Fruit fly (Drosophila melanogaster) whole organism, embryonic: ENCODE data around the gene Alp10.

Experiments
- CG11456 ChIP-seq: fragments of 200-800 bp; sonication (Bioruptor generic); IDR thresholded peaks from 3 replicates; pipeline ENCODE4 v1.3.6; 2022; ENCODE audit warnings: missing biosample characterization, missing genetic modification characterization
- CG11504 ChIP-seq: fragments of 200-800 bp; sonication (Bioruptor generic); optimal IDR thresholded peaks from 3 replicates; lab custom pipeline; 2019; ENCODE audit warnings: missing biosample characterization, mild to moderate bottlenecking, missing genetic modification characterization, moderate library complexity
- CG11560 ChIP-seq: fragments of 200-800 bp; sonication (Bioruptor generic); IDR thresholded peaks from 3 replicates; pipeline ENCODE4 v1.3.6; 2022; ENCODE audit warnings: missing biosample characterization, missing genetic modification characterization
- CG13775 ChIP-seq: fragments of 200-800 bp; sonication (Bioruptor generic); optimal IDR thresholded peaks from 3 replicates; lab custom pipeline; 2017; ENCODE audit warnings: missing biosample characterization, mild to moderate bottlenecking, missing genetic modification characterization
- CG15479 ChIP-seq: fragments of 200-800 bp; sonication (Bioruptor generic); optimal IDR thresholded peaks from 3 replicates; lab custom pipeline; 2019; ENCODE audit warnings: missing biosample characterization, mild to moderate bottlenecking, missing genetic modification characterization, moderate library complexity
- CG16815 ChIP-seq: fragments of 200-800 bp; sonication (Bioruptor generic); optimal IDR thresholded peaks from 3 replicates; lab custom pipeline; 2017; ENCODE audit warnings: missing biosample characterization, mild to moderate bottlenecking, missing genetic modification characterization
- CG17359 ChIP-seq: fragments of 200-800 bp; sonication (Bioruptor generic); optimal IDR thresholded peaks from 3 replicates; lab custom pipeline; 2018; ENCODE audit warnings: missing biosample characterization, mild to moderate bottlenecking, missing genetic modification characterization, moderate library complexity
- CG2116 ChIP-seq: fragments of 200-800 bp; sonication (Bioruptor generic); optimal IDR thresholded peaks from 3 replicates; lab custom pipeline; 2018; ENCODE audit warnings: missing biosample characterization, mild to moderate bottlenecking, missing genetic modification characterization
- CG2678 ChIP-seq: fragments of 200-800 bp; sonication (Bioruptor generic); optimal IDR thresholded peaks from 3 replicates; lab custom pipeline; 2019; ENCODE audit warnings: missing biosample characterization, mild to moderate bottlenecking, missing genetic modification characterization, moderate library complexity
- CG2889 ChIP-seq: fragments of 200-800 bp; sonication (Bioruptor generic); IDR thresholded peaks from 3 replicates; pipeline ENCODE4 v1.3.6; 2022; ENCODE audit warnings: missing biosample characterization, missing genetic modification characterization
- CG30403 ChIP-seq: fragments of 200-800 bp; sonication (Bioruptor generic); optimal IDR thresholded peaks from 3 replicates; lab custom pipeline; 2016; ENCODE audit warnings: missing biosample characterization, missing genetic modification characterization
- CG3065 ChIP-seq: fragments of 200-800 bp; sonication (Bioruptor generic); optimal IDR thresholded peaks from 2 replicates; lab custom pipeline; 2016; ENCODE audit warnings: missing biosample characterization, missing genetic modification characterization
- CG32532 ChIP-seq: fragments of 200-800 bp; sonication (Bioruptor generic); IDR thresholded peaks from 2 replicates; pipeline ENCODE4 v1.3.6; 2022; ENCODE audit warnings: missing biosample characterization, missing genetic modification characterization
- CG4820 ChIP-seq: fragments of 200-800 bp; sonication (Bioruptor generic); optimal IDR thresholded peaks from 3 replicates; lab custom pipeline; 2016; ENCODE audit warnings: missing biosample characterization, missing genetic modification characterization
- CG5180 ChIP-seq: fragments of 200-800 bp; sonication (Bioruptor generic); optimal IDR thresholded peaks from 3 replicates; lab custom pipeline; 2017; ENCODE audit warnings: missing biosample characterization, missing genetic modification characterization, mild to moderate bottlenecking, moderate library complexity, missing genetic modification reagents
- CG7987 ChIP-seq: fragments of 200-800 bp; sonication (Bioruptor generic); optimal IDR thresholded peaks from 2 replicates; lab custom pipeline; 2018; ENCODE audit warnings: missing biosample characterization, mild to moderate bottlenecking, missing genetic modification characterization, moderate library complexity
- CG8089 ChIP-seq: fragments of 200-800 bp; sonication (Bioruptor generic); optimal IDR thresholded peaks from 3 replicates; lab custom pipeline; 2016; ENCODE audit warnings: missing biosample characterization, missing genetic modification characterization
- CG8290 ChIP-seq, 3 experiments: fragments of 200-800 bp; sonication (Bioruptor generic); optimal IDR thresholded peaks; 2 replicates each; lab custom pipeline; 2016 to 2019; ENCODE audit warnings: missing biosample characterization in 3 of 3, missing genetic modification characterization in 3 of 3, mild to moderate bottlenecking in 2 of 3, moderate library complexity in 1 of 3
- CG8944 ChIP-seq: fragments of 200-800 bp; sonication (Bioruptor generic); optimal IDR thresholded peaks from 3 replicates; lab custom pipeline; 2016; ENCODE audit warnings: missing biosample characterization, missing genetic modification characterization
- D19B ChIP-seq: fragments of 200-800 bp; sonication (Bioruptor generic); optimal IDR thresholded peaks from 2 replicates; lab custom pipeline; 2017; ENCODE audit warnings: missing biosample characterization, mild to moderate bottlenecking, missing genetic modification characterization
- Deaf1 ChIP-seq: fragments of 200-800 bp; optimal IDR thresholded peaks from 3 replicates; lab custom pipeline; 2019; ENCODE audit warnings: missing biosample characterization, mild to moderate bottlenecking, missing genetic modification characterization, moderate library complexity
- Dek ChIP-seq: fragments of 200-800 bp; sonication (Bioruptor generic); optimal IDR thresholded peaks from 3 replicates; lab custom pipeline; 2019; ENCODE audit warnings: missing biosample characterization, mild to moderate bottlenecking, missing genetic modification characterization, moderate library complexity
- Doc2 ChIP-seq: fragments of 200-800 bp; sonication (Bioruptor generic); IDR thresholded peaks from 2 replicates; pipeline ENCODE4 v1.3.6; 2022; ENCODE audit warnings: missing biosample characterization, missing genetic modification characterization
- Fer1 ChIP-seq: fragments of 200-800 bp; sonication (Bioruptor generic); optimal IDR thresholded peaks from 2 replicates; lab custom pipeline; 2017; ENCODE audit warnings: missing biosample characterization, mild to moderate bottlenecking, missing genetic modification characterization
- Fer3 ChIP-seq: fragments of 200-800 bp; sonication (Bioruptor generic); optimal IDR thresholded peaks from 2 replicates; lab custom pipeline; 2018; ENCODE audit warnings: missing biosample characterization, mild to moderate bottlenecking, missing genetic modification characterization, moderate library complexity
- HLH54F ChIP-seq: fragments of 200-800 bp; sonication (Bioruptor generic); optimal IDR thresholded peaks from 3 replicates; lab custom pipeline; 2016; ENCODE audit warnings: missing biosample characterization, missing genetic modification characterization
- Hey ChIP-seq: fragments of 200-800 bp; sonication (Bioruptor generic); optimal IDR thresholded peaks from 3 replicates; lab custom pipeline; 2018; ENCODE audit warnings: missing biosample characterization, mild to moderate bottlenecking, missing genetic modification characterization
- Hr3 ChIP-seq: fragments of 200-800 bp; sonication (Bioruptor generic); optimal IDR thresholded peaks from 3 replicates; lab custom pipeline; 2016; ENCODE audit warnings: missing biosample characterization, missing genetic modification characterization
- Med ChIP-seq: fragments of 200-800 bp; sonication (Bioruptor generic); peaks from one replicate; lab custom pipeline; 2016; ENCODE audit warnings: missing biosample characterization, missing genetic modification characterization, mild to moderate bottlenecking, inconsistent platforms, moderate library complexity
- Nf-YC ChIP-seq: fragments of 200-800 bp; optimal IDR thresholded peaks from 3 replicates; lab custom pipeline; 2019; ENCODE audit warnings: missing biosample characterization, mild to moderate bottlenecking, missing genetic modification characterization, moderate library complexity
- Stat92E ChIP-seq, 3 experiments: fragments of >200 bp in 2 of 3; fragments of 200-800 bp in 1 of 3; sonication (Bioruptor generic) in 1 of 3; optimal IDR thresholded peaks; 2 replicates each; lab custom pipeline; 2017 to 2019; ENCODE audit warnings: missing biosample characterization in 3 of 3, missing genetic modification characterization in 3 of 3, mild to moderate bottlenecking in 1 of 3, moderate library complexity in 1 of 3
- Tbp ChIP-seq: fragments of >200 bp; optimal IDR thresholded peaks from 2 replicates; lab custom pipeline; 2018; ENCODE audit warnings: missing biosample characterization, missing genetic modification characterization
- Trl ChIP-seq, 3 experiments: fragments of >200 bp in 2 of 3; fragments of 200-800 bp in 1 of 3; sonication (Bioruptor generic) in 1 of 3; optimal IDR thresholded peaks; 2 replicates in 1 of 3; 3 replicates in 2 of 3; lab custom pipeline; 2016 to 2017; ENCODE audit warnings: missing biosample characterization in 1 of 3, missing genetic modification characterization in 1 of 3
- Usf ChIP-seq: fragments of 200-800 bp; sonication (Bioruptor generic); optimal IDR thresholded peaks from 2 replicates; lab custom pipeline; 2017; ENCODE audit warnings: missing genotype, missing biosample characterization, missing genetic modification characterization
- Xbp1 ChIP-seq: fragments of 200-800 bp; sonication (Bioruptor generic); optimal IDR thresholded peaks from 3 replicates; lab custom pipeline; 2016; ENCODE audit warnings: missing biosample characterization, mild to moderate bottlenecking, missing genetic modification characterization
- Xrp1 ChIP-seq: fragments of 200-800 bp; sonication (Bioruptor generic); IDR thresholded peaks from 2 replicates; pipeline ENCODE4 v1.3.6; 2022; ENCODE audit warnings: missing biosample characterization, missing genetic modification characterization
- ac ChIP-seq: fragments of 200-800 bp; sonication (Bioruptor generic); optimal IDR thresholded peaks from 3 replicates; lab custom pipeline; 2017; ENCODE audit warnings: missing biosample characterization, mild to moderate bottlenecking, missing genetic modification characterization
- cas ChIP-seq: fragments of 200-800 bp; sonication (Bioruptor generic); IDR thresholded peaks from 2 replicates; pipeline ENCODE4 v1.3.6; 2022; ENCODE audit warnings: missing biosample characterization, missing genetic modification characterization
- caup ChIP-seq: fragments of 200-800 bp; sonication (Bioruptor generic); optimal IDR thresholded peaks from 3 replicates; lab custom pipeline; 2017; ENCODE audit warnings: missing biosample characterization, mild to moderate bottlenecking, missing genetic modification characterization, moderate library complexity; ENCODE audit not compliant: severe bottlenecking
- ci ChIP-seq: fragments of 200-800 bp; sonication (Bioruptor generic); IDR thresholded peaks from 3 replicates; pipeline ENCODE4 v1.3.6; 2022; ENCODE audit warnings: missing biosample characterization, missing genetic modification characterization
- crol ChIP-seq: fragments of 200-800 bp; sonication (Bioruptor generic); IDR thresholded peaks from 2 replicates; pipeline ENCODE4 v1.3.6; 2022; ENCODE audit warnings: missing biosample characterization, missing genetic modification characterization
- hb ChIP-seq: fragments of 200-800 bp; sonication (Bioruptor generic); IDR thresholded peaks from 3 replicates; pipeline ENCODE4 v1.3.6; 2022; ENCODE audit warnings: missing biosample characterization, missing genetic modification characterization; ENCODE audit not compliant: partially characterized antibody
- lilli ChIP-seq: fragments of 200-800 bp; sonication (Bioruptor generic); optimal IDR thresholded peaks from 3 replicates; lab custom pipeline; 2016; ENCODE audit warnings: missing biosample characterization, missing genetic modification characterization
- psq ChIP-seq: fragments of 200-800 bp; sonication (Bioruptor generic); optimal IDR thresholded peaks from 2 replicates; lab custom pipeline; 2017; ENCODE audit warnings: missing biosample characterization, missing genetic modification characterization
- ro ChIP-seq: fragments of 200-800 bp; sonication (Bioruptor generic); IDR thresholded peaks from 2 replicates; pipeline ENCODE4 v1.3.6; 2022; ENCODE audit warnings: missing biosample characterization, missing genetic modification characterization
- shn ChIP-seq: fragments of 200-800 bp; sonication (Bioruptor generic); optimal IDR thresholded peaks from 3 replicates; lab custom pipeline; 2016; ENCODE audit warnings: missing biosample characterization, missing genetic modification characterization
- sug ChIP-seq: fragments of 200-800 bp; optimal IDR thresholded peaks from 2 replicates; lab custom pipeline; 2019; ENCODE audit warnings: missing biosample characterization, mild to moderate bottlenecking, missing genetic modification characterization, moderate library complexity
- tap ChIP-seq: fragments of 200-800 bp; optimal IDR thresholded peaks from 3 replicates; lab custom pipeline; 2019; ENCODE audit warnings: missing biosample characterization, mild to moderate bottlenecking, missing genetic modification characterization, moderate library complexity
- tio ChIP-seq: fragments of 200-800 bp; sonication (Bioruptor generic); optimal IDR thresholded peaks from 2 replicates; lab custom pipeline; 2017; ENCODE audit warnings: missing biosample characterization, missing genetic modification characterization, inconsistent platforms
- wor ChIP-seq: fragments of 200-800 bp; sonication (Bioruptor generic); IDR thresholded peaks from 2 replicates; pipeline ENCODE4 v1.3.6; 2022; ENCODE audit warnings: missing biosample characterization, missing genetic modification characterization

The Alp10 gene

DNA sequence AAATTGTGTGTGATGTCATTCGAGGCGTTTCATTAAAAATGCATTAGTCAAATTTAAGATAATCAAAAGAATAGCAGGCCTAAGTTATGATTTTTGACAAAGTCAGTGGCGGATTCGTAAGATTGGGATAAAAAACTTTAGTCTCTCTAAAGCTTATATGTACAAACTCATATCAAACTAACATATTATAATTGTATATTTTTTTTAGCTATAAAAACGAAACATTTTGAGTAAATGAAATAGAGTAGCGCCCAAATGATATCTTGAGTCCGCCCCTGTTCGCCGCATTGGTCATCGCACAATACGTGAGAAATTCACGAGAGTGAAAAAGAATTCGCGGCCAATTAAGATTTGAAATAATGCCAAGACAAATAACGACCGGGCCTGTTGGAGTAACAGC, 40.7 kb downstream of the Alp10 start (continued):
- TF ChIP-seq CG13775 (GFP tag; lab: Kevin White, UChicago) (no peak), CG7987 (no peak), cas (peak; percentile 59; the same call in 1 of the 2 replicates), CG8944 (no peak), Med (GFP tag; lab: Kevin White, UChicago) (peak; percentile 79), ac (GFP tag; lab: Kevin White, UChicago) (no peak), CG4820 (GFP tag; lab: Kevin White, UChicago) (peak; percentile 12), CG30403 (GFP tag; lab: Kevin White, UChicago) (peak; percentile 55), Hr3 (GFP tag; lab: Kevin White, UChicago) (peak; percentile 2), CG5180 (GFP tag; lab: Kevin White, UChicago) (no peak), Stat92E (GFP tag; optimal IDR thresholded peaks at IDR 0.05; lab: Kevin White, UChicago) (no peak), CG3065 (GFP tag; lab: Kevin White, UChicago) (no peak), CG8089 (GFP tag; lab: Kevin White, UChicago) (no peak), CG16815 (GFP tag; lab: Kevin White, UChicago) (peak; percentile 26), psq (GFP tag; lab: Kevin White, UChicago) (no peak), CG11560 (tag; lab: Robert Waterston, UW) (peak; percentile 47; the same call in 1 of the 3 replicates), wor (GFP tag; lab: Robert Waterston, UW) (no peak), crol (no peak), Deaf1 (tag; lab: Kevin White, UChicago) (peak; percentile 13), hb (GFP tag; lab: Robert Waterston, UW) (no peak), sug (tag; lab: Kevin White, UChicago) (peak; percentile 31), D19B (peak; percentile 14), CG32532 (GFP tag; lab: Robert Waterston, UW) (peak; percentile 70), caup (GFP tag; lab: Kevin White, UChicago) (peak; percentile 25), Nf-YC (tag; lab: Kevin White, UChicago) (peak; percentile 24), CG11456 (peak; percentile 77; the same call in 2 of the 3 replicates), shn (GFP tag; lab: Kevin White, UChicago) (no peak), Tbp (GFP tag; lab: Kevin White, UChicago) (no peak), Doc2 (GFP tag; lab: Robert Waterston, UW) (no peak), tio (peak; percentile 24), lilli (GFP tag; lab: Kevin White, UChicago) (peak; percentile 56), Hey (no peak), Fer1 (GFP tag; lab: Kevin White, UChicago) (peak; percentile 37), CG15479 (no peak), Xrp1 (GFP tag; lab: Robert Waterston, UW) (peak; percentile 62; the same call in 1 of the 2 replicates), CG17359 (tag; lab: Kevin White, UChicago) (peak; percentile 50), ci (GFP tag; lab: Robert Waterston, UW) (peak; percentile 53; the same call in 1 of the 3 replicates), CG2889 (GFP tag; lab: Robert Waterston, UW) (0 out of 3 replicates have a peak, but pooled peaks have one; percentile 5), Trl (optimal IDR thresholded peaks at IDR 0.05; lab: Kevin White, UChicago) (no peak), Trl (GFP tag; optimal IDR thresholded peaks at IDR 0.05; lab: Kevin White, UChicago) (no peak), ro (GFP tag; lab: Robert Waterston, UW) (no peak), CG11504 (tag; lab: Kevin White, UChicago) (peak; percentile 72), Xbp1 (GFP tag; lab: Kevin White, UChicago) (peak; percentile 50), Dek (tag; lab: Kevin White, UChicago) (peak; percentile 38), CG8290 (GFP tag; optimal IDR thresholded peaks at IDR 0.05; lab: Kevin White, UChicago) (no peak), CG8290 (tag; optimal IDR thresholded peaks at IDR 0.05; lab: Kevin White, UChicago) (no peak), CG2116 (GFP tag; lab: Kevin White, UChicago) (no peak), HLH54F (no peak), tap (peak; percentile 31), Fer3 (tag; lab: Kevin White, UChicago) (peak; percentile 65), CG2678 (tag; lab: Kevin White, UChicago) (peak; percentile 67), Usf (no peak)
